Worm (Caenorhabditis elegans): Measurements from ENCODE around the gene nhr-31.

The nhr-31 gene

DNA sequence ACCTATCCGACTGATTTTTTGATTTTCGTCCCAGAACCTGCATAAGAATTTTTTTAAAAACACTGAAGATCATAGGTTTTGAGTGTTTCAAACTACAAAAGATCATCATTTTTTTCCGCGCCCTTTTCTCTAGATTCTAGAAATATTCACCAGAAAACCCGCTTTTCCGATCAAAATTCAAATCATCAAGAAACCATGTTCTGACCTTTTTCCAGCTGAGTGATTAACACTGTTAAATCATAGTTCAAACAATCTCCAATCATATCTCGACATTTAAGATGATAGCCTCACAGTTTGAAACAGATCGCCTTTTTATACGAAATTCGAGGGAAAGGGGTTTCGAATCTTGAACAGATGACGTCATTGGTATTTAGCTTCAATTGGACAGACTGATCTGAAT lies 14.4 kb upstream of the nhr-31 start:
- TF ChIP-seq aly-2 (tag; optimal IDR thresholded peaks at IDR 0.05) (no peak), fos-1 (tag; optimal IDR thresholded peaks at IDR 0.05) (peak; percentile 47)

- TF ChIP-seq C34F6.9 (tag; optimal IDR thresholded peaks at IDR 0.05): no peak
- no peak for TF ChIP-seq egl-27 (tag; optimal IDR thresholded peaks at IDR 0.05)
- TF ChIP-seq sma-9 (GFP tag; optimal IDR thresholded peaks at IDR 0.05): peak; percentile 66
- no peak for TF ChIP-seq sma-9 (tag; optimal IDR thresholded peaks at IDR 0.05)
- peak; percentile 13 for TF ChIP-seq nhr-21 (tag; optimal IDR thresholded peaks at IDR 0.05)
- TF ChIP-seq nhr-10 (tag; optimal IDR thresholded peaks at IDR 0.05): no peak
- no peak for TF ChIP-seq nhr-129 (tag; optimal IDR thresholded peaks at IDR 0.05)
- TF ChIP-seq unc-62 (GFP tag; optimal IDR thresholded peaks at IDR 0.05): no peak
- no peak for TF ChIP-seq snpc-4 (tag; optimal IDR thresholded peaks at IDR 0.05)
- no peak for TF ChIP-seq mab-5 (tag; optimal IDR thresholded peaks at IDR 0.05)
- no peak for TF ChIP-seq nhr-11 (tag; optimal IDR thresholded peaks at IDR 0.05)
- TF ChIP-seq skn-1 (tag; optimal IDR thresholded peaks at IDR 0.05): no peak
- TF ChIP-seq nhr-6 (tag; optimal IDR thresholded peaks at IDR 0.05): no peak
- no peak for TF ChIP-seq gmeb-1 (tag; optimal IDR thresholded peaks at IDR 0.05)
- no peak for TF ChIP-seq unc-39 (tag; optimal IDR thresholded peaks at IDR 0.05)
- TF ChIP-seq dmd-4 (tag; optimal IDR thresholded peaks at IDR 0.05): no peak
- TF ChIP-seq mdl-1 (tag; optimal IDR thresholded peaks at IDR 0.05): no peak
- no peak for TF ChIP-seq Y55F3AM.14 (GFP tag; optimal IDR thresholded peaks at IDR 0.05)
- TF ChIP-seq lsy-2 (tag; optimal IDR thresholded peaks at IDR 0.05): no peak
- TF ChIP-seq elt-1 (tag; optimal IDR thresholded peaks at IDR 0.05): no peak
- no peak for TF ChIP-seq ceh-16 (tag; optimal IDR thresholded peaks at IDR 0.05)
- TF ChIP-seq ztf-1 (GFP tag; conservative IDR thresholded peaks at IDR 0.05): no peak
- peak; percentile 16 for TF ChIP-seq blmp-1 (tag; optimal IDR thresholded peaks at IDR 0.05; ENCODE audit: insufficient read depth)
- peak; percentile 68 for TF ChIP-seq nhr-25 (tag; optimal IDR thresholded peaks at IDR 0.05)
Observed at ce11 chrIV:8042897-8043296, 13.6 kb upstream of the nhr-31 start.

- peak; percentile 31 for TF ChIP-seq sma-3 (GFP tag; optimal IDR thresholded peaks at IDR 0.05)
- peak; percentile 46 for TF ChIP-seq nhr-21 (tag; optimal IDR thresholded peaks at IDR 0.05)
- TF ChIP-seq fos-1 (tag; optimal IDR thresholded peaks at IDR 0.05): peak; percentile 33
- peak; percentile 26 for TF ChIP-seq crh-2 (tag; optimal IDR thresholded peaks at IDR 0.05)
- TF ChIP-seq nhr-237 (tag; optimal IDR thresholded peaks at IDR 0.05): no peak
- peak; percentile 10 for TF ChIP-seq nhr-129 (tag; optimal IDR thresholded peaks at IDR 0.05)
- TF ChIP-seq nhr-23 (tag; optimal IDR thresholded peaks at IDR 0.05): no peak
- peak; percentile 81 for TF ChIP-seq nhr-25 (tag; optimal IDR thresholded peaks at IDR 0.05)
- no peak for TF ChIP-seq unc-39 (tag; optimal IDR thresholded peaks at IDR 0.05)
- TF ChIP-seq F13H6.1 (tag; optimal IDR thresholded peaks at IDR 0.05): peak; percentile 10
- peak; percentile 48 for TF ChIP-seq sma-9 (GFP tag; optimal IDR thresholded peaks at IDR 0.05)
- TF ChIP-seq sma-9 (tag; optimal IDR thresholded peaks at IDR 0.05): no peak
- peak; percentile 16 for TF ChIP-seq nhr-6 (tag; optimal IDR thresholded peaks at IDR 0.05)
- TF ChIP-seq mab-5 (tag; optimal IDR thresholded peaks at IDR 0.05): no peak
Observed at ce11 chrIV:8042005-8042404, 12.7 kb upstream of the nhr-31 start.

ce11 chrIV:8040610-8041317 lies 11.5 kb upstream of the nhr-31 start:
- TF ChIP-seq unc-55 (GFP tag; optimal IDR thresholded peaks at IDR 0.05) (peak; percentile 65), zag-1 (tag; optimal IDR thresholded peaks at IDR 0.05) (peak; percentile 53), elt-1 (tag; optimal IDR thresholded peaks at IDR 0.05) (no peak), nhr-21 (tag; optimal IDR thresholded peaks at IDR 0.05) (no peak), ceh-82 (tag; optimal IDR thresholded peaks at IDR 0.05) (no peak), aly-2 (tag; optimal IDR thresholded peaks at IDR 0.05) (no peak), ztf-1 (GFP tag; conservative IDR thresholded peaks at IDR 0.05) (no peak), nhr-10 (tag; optimal IDR thresholded peaks at IDR 0.05) (no peak), nhr-23 (tag; optimal IDR thresholded peaks at IDR 0.05) (no peak), blmp-1 (tag; optimal IDR thresholded peaks at IDR 0.05; ENCODE audit: insufficient read depth) (no peak), sem-4 (tag; optimal IDR thresholded peaks at IDR 0.05) (no peak), mdl-1 (tag; optimal IDR thresholded peaks at IDR 0.05) (peak in 1 of 2 experiments; percentile 49), nhr-237 (tag; optimal IDR thresholded peaks at IDR 0.05) (no peak), ceh-16 (tag; optimal IDR thresholded peaks at IDR 0.05) (no peak), ztf-4 (tag; optimal IDR thresholded peaks at IDR 0.05) (no peak), peb-1 (tag; optimal IDR thresholded peaks at IDR 0.05) (no peak), mab-5 (tag; optimal IDR thresholded peaks at IDR 0.05) (peak; percentile 28), nhr-6 (tag; optimal IDR thresholded peaks at IDR 0.05) (no peak), sma-3 (GFP tag; optimal IDR thresholded peaks at IDR 0.05) (no peak), nhr-129 (tag; optimal IDR thresholded peaks at IDR 0.05) (peak; percentile 36), lsy-2 (tag; optimal IDR thresholded peaks at IDR 0.05) (peak; percentile 25 to 53), alr-1 (tag; optimal IDR thresholded peaks at IDR 0.05) (no peak), ztf-11 (tag; optimal IDR thresholded peaks at IDR 0.05) (no peak), lin-13 (GFP tag; optimal IDR thresholded peaks at IDR 0.05) (peak; percentile 29), R02D3.7 (tag; optimal IDR thresholded peaks at IDR 0.05) (no peak), unc-39 (tag; optimal IDR thresholded peaks at IDR 0.05) (no peak), lin-11 (tag; optimal IDR thresholded peaks at IDR 0.05) (no peak), nhr-77 (tag; optimal IDR thresholded peaks at IDR 0.05) (no peak), lin-39 (tag; optimal IDR thresholded peaks at IDR 0.05) (no peak), nhr-11 (tag; optimal IDR thresholded peaks at IDR 0.05) (no peak), Y55F3AM.14 (GFP tag; optimal IDR thresholded peaks at IDR 0.05) (peak; percentile 8), C34F6.9 (tag; optimal IDR thresholded peaks at IDR 0.05) (peak; percentile 64), sma-9 (GFP tag; optimal IDR thresholded peaks at IDR 0.05) (peak; percentile 24), sma-9 (tag; optimal IDR thresholded peaks at IDR 0.05) (no peak)
